Worm (Caenorhabditis elegans) whole organism, L1 larva: ENCODE results near the gene F28C1.3.

Source experiments
- F16B12.6 ChIP-seq: fragments of 150-350 bp; optimal IDR thresholded peaks from 2 replicates; lab custom pipeline; 2014; ENCODE audit warnings: missing biosample characterization, missing genetic modification characterization
- fkh-10 ChIP-seq: sonication (generic microtip); optimal IDR thresholded peaks from 2 replicates; lab custom pipeline; 2017; ENCODE audit warnings: missing biosample characterization, missing genetic modification reagents, missing genetic modification characterization
- mdl-1 ChIP-seq, 2 experiments: fragments of 150-350 bp; optimal IDR thresholded peaks; 2 replicates each; lab custom pipeline; 2014 to 2017; ENCODE audit warnings: missing biosample characterization in 2 of 2, missing genetic modification characterization in 2 of 2, inconsistent platforms in 1 of 2
- rnt-1 ChIP-seq: sonication (generic microtip); optimal IDR thresholded peaks from 2 replicates; lab custom pipeline; 2016; ENCODE audit warnings: mild to moderate bottlenecking, missing genetic modification characterization, moderate library complexity, missing compliant biosample characterization
- snpc-4 ChIP-seq: fragments of 150-350 bp; optimal IDR thresholded peaks from 2 replicates; lab custom pipeline; 2014; ENCODE audit warnings: missing biosample characterization, missing genetic modification characterization
- unc-130 ChIP-seq: fragments of 150-350 bp; optimal IDR thresholded peaks from 2 replicates; lab custom pipeline; 2017; ENCODE audit warnings: missing biosample characterization, missing genetic modification characterization, inconsistent platforms

DNA sequence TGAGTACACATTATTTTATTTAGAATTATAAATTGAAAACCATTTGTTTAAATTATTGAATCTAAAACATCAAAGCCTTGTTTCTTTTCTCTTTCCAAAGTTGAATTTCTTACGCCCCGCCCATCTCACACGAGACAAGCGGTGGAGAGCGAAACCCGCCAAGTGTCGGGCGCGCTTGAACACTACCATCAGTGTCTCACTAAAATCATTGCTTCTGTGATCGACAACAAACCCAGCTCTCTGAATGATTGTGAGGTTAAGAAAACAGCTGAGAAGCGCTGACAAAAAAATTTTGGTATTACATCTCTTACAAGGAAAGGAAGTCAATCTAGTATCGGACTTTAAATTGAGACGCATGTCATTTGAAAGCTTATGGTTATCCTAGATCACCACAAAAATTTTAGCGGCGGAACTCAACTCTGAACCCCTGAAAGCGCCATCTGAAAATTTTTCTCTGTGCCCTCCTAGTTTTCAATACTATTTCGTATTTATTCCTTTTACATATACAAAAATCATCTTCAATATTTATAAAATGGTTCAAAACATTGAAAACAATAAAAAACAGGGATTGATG, 22.7 kb downstream of the F28C1.3 start:
- TF ChIP-seq snpc-4 (tag; lab: Kevin White, UChicago) (peak; percentile 99), fkh-10 (GFP tag; lab: Kevin White, UChicago) (no peak), F16B12.6 (tag; lab: Kevin White, UChicago) (no peak), unc-130 (tag; lab: Kevin White, UChicago) (no peak), rnt-1 (peak; percentile 94), mdl-1 (tag; optimal IDR thresholded peaks at IDR 0.05; lab: Kevin White, UChicago) (peak in 1 of 2 experiments; percentile 45)
